Fruit fly (Drosophila melanogaster) whole organism, embryonic: ENCODE measurements around the gene CG46304.
A peak's percentile ranks its signal among the peaks of the same experiment; 100 is the strongest.

Source experiments
- ATbp ChIP-seq: fragments of 200-800 bp; sonication (Bioruptor generic); optimal IDR thresholded peaks from 2 replicates; lab custom pipeline; 2017; ENCODE audit warnings: missing biosample characterization, mild to moderate bottlenecking, missing genetic modification characterization, missing genetic modification reagents
- Blimp-1 ChIP-seq: fragments of 200-800 bp; sonication (Bioruptor generic); optimal IDR thresholded peaks from 3 replicates; lab custom pipeline; 2018; ENCODE audit warnings: missing biosample characterization, missing genetic modification characterization, mild to moderate bottlenecking, moderate library complexity, missing genetic modification reagents
- C15 ChIP-seq: fragments of 200-800 bp; sonication (Bioruptor generic); IDR thresholded peaks from 3 replicates; pipeline ENCODE4 v1.3.6; 2022; ENCODE audit warnings: missing biosample characterization, missing genetic modification characterization
- CG1024 ChIP-seq: fragments of 200-800 bp; sonication (Bioruptor generic); IDR thresholded peaks from 2 replicates; pipeline ENCODE4 v1.3.6; 2022; ENCODE audit warnings: missing biosample characterization, missing genetic modification characterization
- CG11696 ChIP-seq: fragments of 200-800 bp; sonication (Bioruptor generic); IDR thresholded peaks from 2 replicates; pipeline ENCODE4 v1.3.6; 2022; ENCODE audit warnings: missing biosample characterization, missing genetic modification characterization
- CG15269 ChIP-seq: fragments of 200-800 bp; sonication (Bioruptor generic); optimal IDR thresholded peaks from 2 replicates; lab custom pipeline; 2018; ENCODE audit warnings: missing biosample characterization, mild to moderate bottlenecking, missing genetic modification characterization, moderate library complexity
- CG15601 ChIP-seq: fragments of 200-800 bp; sonication (Bioruptor generic); optimal IDR thresholded peaks from 3 replicates; lab custom pipeline; 2019; ENCODE audit warnings: missing biosample characterization, mild to moderate bottlenecking, missing genetic modification characterization, moderate library complexity
- CG1603 ChIP-seq: fragments of 200-800 bp; sonication (Bioruptor generic); optimal IDR thresholded peaks from 2 replicates; lab custom pipeline; 2019; ENCODE audit warnings: missing biosample characterization, mild to moderate bottlenecking, missing genetic modification characterization, moderate library complexity
- CG17385 ChIP-seq: fragments of 200-800 bp; sonication (Bioruptor generic); optimal IDR thresholded peaks from 3 replicates; lab custom pipeline; 2018; ENCODE audit warnings: missing biosample characterization, mild to moderate bottlenecking, missing genetic modification characterization
- CG17568 ChIP-seq: fragments of 200-800 bp; sonication (Bioruptor generic); optimal IDR thresholded peaks from 2 replicates; lab custom pipeline; 2018; ENCODE audit warnings: missing biosample characterization, mild to moderate bottlenecking, missing genetic modification characterization, moderate library complexity
- CG2199 ChIP-seq: fragments of 200-800 bp; sonication (Bioruptor generic); IDR thresholded peaks from 3 replicates; pipeline ENCODE4 v1.3.6; 2022; ENCODE audit warnings: missing biosample characterization, missing genetic modification characterization
- CG2875 ChIP-seq: fragments of 200-800 bp; sonication (Bioruptor generic); optimal IDR thresholded peaks from 2 replicates; lab custom pipeline; 2017; ENCODE audit warnings: missing biosample characterization, mild to moderate bottlenecking, missing genetic modification characterization, missing genetic modification reagents
- CG32767 ChIP-seq: fragments of 200-800 bp; sonication (Bioruptor generic); IDR thresholded peaks from 2 replicates; pipeline ENCODE4 v1.3.6; 2022; ENCODE audit warnings: missing biosample characterization, missing genetic modification characterization
- CG4707 ChIP-seq: fragments of 200-800 bp; sonication (Bioruptor generic); optimal IDR thresholded peaks from 2 replicates; lab custom pipeline; 2018; ENCODE audit warnings: missing biosample characterization, mild to moderate bottlenecking, missing genetic modification characterization, moderate library complexity
- CG6272 ChIP-seq: fragments of 200-800 bp; sonication (Bioruptor generic); IDR thresholded peaks from 2 replicates; pipeline ENCODE4 v1.3.6; 2022; ENCODE audit warnings: missing biosample characterization, missing genetic modification characterization
- Dip2 ChIP-seq: fragments of 200-800 bp; sonication (Bioruptor generic); IDR thresholded peaks from 2 replicates; pipeline ENCODE4 v1.3.6; 2022; ENCODE audit warnings: missing biosample characterization, missing genetic modification characterization
- Drgx ChIP-seq: fragments of 200-800 bp; sonication (Bioruptor generic); IDR thresholded peaks from 2 replicates; pipeline ENCODE4 v1.3.6; 2022; ENCODE audit warnings: missing biosample characterization, missing genetic modification characterization
- Hr3 ChIP-seq: fragments of 200-800 bp; sonication (Bioruptor generic); optimal IDR thresholded peaks from 3 replicates; lab custom pipeline; 2016; ENCODE audit warnings: missing biosample characterization, missing genetic modification characterization
- Kr ChIP-seq: fragments of 200-800 bp; sonication (Bioruptor generic); optimal IDR thresholded peaks from 2 replicates; lab custom pipeline; 2017; ENCODE audit warnings: missing biosample characterization, mild to moderate bottlenecking, missing genetic modification characterization
- MTF-1 ChIP-seq: fragments of 200-800 bp; sonication (Bioruptor generic); optimal IDR thresholded peaks from 2 replicates; lab custom pipeline; 2018; ENCODE audit warnings: missing biosample characterization, mild to moderate bottlenecking, missing genetic modification characterization, borderline replicate concordance
- Med ChIP-seq: fragments of 200-800 bp; sonication (Bioruptor generic); peaks from one replicate; lab custom pipeline; 2016; ENCODE audit warnings: missing biosample characterization, missing genetic modification characterization, mild to moderate bottlenecking, inconsistent platforms, moderate library complexity
- Meics ChIP-seq: fragments of 200-800 bp; sonication (Bioruptor generic); optimal IDR thresholded peaks from 2 replicates; lab custom pipeline; 2017; ENCODE audit warnings: missing biosample characterization, mild to moderate bottlenecking, missing genetic modification characterization
- NFAT ChIP-seq: fragments of 200-800 bp; sonication (Bioruptor generic); IDR thresholded peaks from 2 replicates; pipeline ENCODE4 v1.3.6; 2022; ENCODE audit warnings: missing biosample characterization, missing genetic modification characterization
- Sox102F ChIP-seq: fragments of 200-800 bp; sonication (Bioruptor generic); optimal IDR thresholded peaks from 2 replicates; lab custom pipeline; 2018; ENCODE audit warnings: missing biosample characterization, mild to moderate bottlenecking, missing genetic modification characterization, moderate library complexity
- Sry-β ChIP-seq: fragments of 200-800 bp; sonication (Bioruptor generic); optimal IDR thresholded peaks from 2 replicates; lab custom pipeline; 2018; ENCODE audit warnings: missing biosample characterization, mild to moderate bottlenecking, missing genetic modification characterization, moderate library complexity
- cas ChIP-seq: fragments of 200-800 bp; sonication (Bioruptor generic); IDR thresholded peaks from 2 replicates; pipeline ENCODE4 v1.3.6; 2022; ENCODE audit warnings: missing biosample characterization, missing genetic modification characterization
- emc ChIP-seq: fragments of 200-800 bp; sonication (Bioruptor generic); optimal IDR thresholded peaks from 2 replicates; lab custom pipeline; 2016; ENCODE audit warnings: missing biosample characterization, missing genetic modification characterization
- fd64A ChIP-seq: fragments of 200-800 bp; sonication (Bioruptor generic); optimal IDR thresholded peaks from 3 replicates; lab custom pipeline; 2018; ENCODE audit warnings: missing biosample characterization, mild to moderate bottlenecking, missing genetic modification characterization
- jing ChIP-seq: fragments of 200-800 bp; sonication (Bioruptor generic); optimal IDR thresholded peaks from 2 replicates; lab custom pipeline; 2018; ENCODE audit warnings: missing biosample characterization, mild to moderate bottlenecking, missing genetic modification characterization
- kni ChIP-seq: fragments of 200-800 bp; sonication (Bioruptor generic); optimal IDR thresholded peaks from 3 replicates; lab custom pipeline; 2017; ENCODE audit warnings: mild to moderate bottlenecking, missing biosample characterization, missing genetic modification reagents, missing genetic modification characterization
- lab ChIP-seq: fragments of 200-800 bp; sonication (Bioruptor generic); optimal IDR thresholded peaks from 3 replicates; lab custom pipeline; 2017; ENCODE audit warnings: missing biosample characterization, missing genetic modification characterization, mild to moderate bottlenecking, moderate library complexity, missing genetic modification reagents
- lbe ChIP-seq: fragments of 200-800 bp; sonication (Bioruptor generic); optimal IDR thresholded peaks from 2 replicates; lab custom pipeline; 2016; ENCODE audit warnings: missing biosample characterization, mild to moderate bottlenecking, missing genetic modification characterization
- nom ChIP-seq: fragments of 200-800 bp; sonication (Bioruptor generic); optimal IDR thresholded peaks from 2 replicates; lab custom pipeline; 2017; ENCODE audit warnings: missing biosample characterization, missing genetic modification characterization, mild to moderate bottlenecking, moderate library complexity, missing genetic modification reagents
- onecut ChIP-seq: fragments of 200-800 bp; sonication (Bioruptor generic); IDR thresholded peaks from 2 replicates; pipeline ENCODE4 v1.3.6; 2022; ENCODE audit warnings: missing biosample characterization, missing genetic modification characterization
- repo ChIP-seq: fragments of 200-800 bp; sonication (Bioruptor generic); optimal IDR thresholded peaks from 2 replicates; lab custom pipeline; 2016; ENCODE audit warnings: missing biosample characterization, missing genetic modification characterization
- salm ChIP-seq: fragments of 200-800 bp; sonication (Bioruptor generic); optimal IDR thresholded peaks from 2 replicates; lab custom pipeline; 2018; ENCODE audit warnings: missing biosample characterization, mild to moderate bottlenecking, missing genetic modification characterization
- sens ChIP-seq: fragments of 200-800 bp; sonication (Bioruptor generic); peaks from one replicate; lab custom pipeline; 2016; ENCODE audit warnings: missing biosample characterization, missing genetic modification characterization
- sug ChIP-seq: fragments of 200-800 bp; optimal IDR thresholded peaks from 2 replicates; lab custom pipeline; 2019; ENCODE audit warnings: missing biosample characterization, mild to moderate bottlenecking, missing genetic modification characterization, moderate library complexity
- tap ChIP-seq: fragments of 200-800 bp; optimal IDR thresholded peaks from 3 replicates; lab custom pipeline; 2019; ENCODE audit warnings: missing biosample characterization, mild to moderate bottlenecking, missing genetic modification characterization, moderate library complexity
- trem ChIP-seq: fragments of 200-800 bp; optimal IDR thresholded peaks from 3 replicates; lab custom pipeline; 2019; ENCODE audit warnings: missing biosample characterization, mild to moderate bottlenecking, missing genetic modification characterization, moderate library complexity
- vvl ChIP-seq: fragments of 200-800 bp; sonication (Bioruptor generic); IDR thresholded peaks from 2 replicates; pipeline ENCODE4 v1.3.6; 2022; ENCODE audit warnings: missing biosample characterization, missing genetic modification characterization

The CG46304 gene

dm6 chr2L:18979407-18979806 lies 33.3 kb downstream of the CG46304 start:
- TF ChIP-seq emc (no peak), CG32767 (0 out of 2 replicates have a peak, but pooled peaks have one; percentile 12), Meics (GFP tag; lab: Kevin White, UChicago) (no peak), nom (peak; percentile 26)

- TF ChIP-seq cas (GFP tag; lab: Robert Waterston, UW) = no peak
- TF ChIP-seq Med (GFP tag; lab: Kevin White, UChicago) = peak; percentile 34
- peak; percentile 65; the same call in 1 of the 2 replicates for TF ChIP-seq Drgx
- no peak for TF ChIP-seq CG2199 (GFP tag; lab: Robert Waterston, UW)
- TF ChIP-seq CG11696 = 0 out of 2 replicates have a peak, but pooled peaks have one; percentile 13
- peak; percentile 12 for TF ChIP-seq CG1603
- no peak for TF ChIP-seq Dip2 (GFP tag; lab: Robert Waterston, UW)
Measured at dm6 chr2L:18980982-18981381, 34.9 kb downstream of the CG46304 start.

- TF ChIP-seq vvl (GFP tag; lab: Robert Waterston, UW) (peak; percentile 75), Blimp-1 (GFP tag; lab: Kevin White, UChicago) (peak; percentile 4), Sox102F (peak; percentile 0), sens (GFP tag; lab: Kevin White, UChicago) (peak; percentile 56), C15 (GFP tag; lab: Robert Waterston, UW) (no peak), tap (tag; lab: Kevin White, UChicago) (peak; percentile 5), trem (tag; lab: Kevin White, UChicago) (no peak), repo (GFP tag; lab: Kevin White, UChicago) (no peak), Hr3 (GFP tag; lab: Kevin White, UChicago) (no peak), lbe (GFP tag; lab: Kevin White, UChicago) (peak; percentile 25), CG32767 (no peak), Kr (GFP tag; lab: Kevin White, UChicago) (peak; percentile 42), CG1024 (GFP tag; lab: Robert Waterston, UW) (0 out of 2 replicates have a peak, but pooled peaks have one; percentile 7), CG17385 (GFP tag; lab: Kevin White, UChicago) (peak; percentile 6), CG2875 (GFP tag; lab: Kevin White, UChicago) (peak; percentile 3), cas (GFP tag; lab: Robert Waterston, UW) (no peak), fd64A (peak; percentile 50), MTF-1 (GFP tag; lab: Kevin White, UChicago) (peak; percentile 46), Sry-β (GFP tag; lab: Kevin White, UChicago) (peak; percentile 16), CG17568 (peak; percentile 14), CG4707 (GFP tag; lab: Kevin White, UChicago) (peak; percentile 45), CG15601 (peak; percentile 33), lab (peak; percentile 32), salm (tag; lab: Kevin White, UChicago) (peak; percentile 4), onecut (GFP tag; lab: Robert Waterston, UW) (peak; percentile 7; the same call in 1 of the 2 replicates), jing (no peak), CG1603 (peak; percentile 8), ATbp (peak; percentile 40), kni (GFP tag; lab: Kevin White, UChicago) (peak; percentile 70), NFAT (GFP tag; lab: Robert Waterston, UW) (no peak), sug (tag; lab: Kevin White, UChicago) (no peak), CG6272 (no peak), CG15269 (tag; lab: Kevin White, UChicago) (no peak)
Measured at dm6 chr2L:18981484-18981883, 35.4 kb downstream of the CG46304 start.
